Worm (Caenorhabditis elegans): ENCODE results near the gene srv-31.
A peak's percentile ranks its signal among the peaks of the same experiment; 100 is the strongest.

srv-31 gene

DNA sequence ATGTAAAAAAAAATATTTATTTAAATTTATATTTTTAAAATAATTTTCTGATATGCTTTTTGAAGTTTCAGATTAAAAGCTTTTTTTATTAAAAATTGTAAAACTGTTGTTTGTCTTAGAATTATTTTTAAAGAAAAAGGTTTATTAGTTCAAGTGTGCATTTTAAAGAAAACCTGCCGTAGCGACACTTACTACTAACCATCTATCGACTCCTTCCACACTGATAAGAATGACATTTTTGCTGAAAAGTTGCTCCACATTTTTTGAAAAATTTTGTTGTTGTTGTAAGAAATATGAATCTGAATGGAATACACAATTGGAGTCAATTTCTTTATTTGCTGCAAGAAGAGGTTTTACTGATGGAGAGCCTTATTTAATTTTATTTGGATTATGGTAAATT, 43.8 kb downstream of the srv-31 start, which contains the start of gene C49A9.1:
Gene C49A9.1 (plus strand): TSS at position 217 of the 400 bp plus-strand sequence.
- no peak for TF ChIP-seq ama-1 (optimal IDR thresholded peaks at IDR 0.05)

DNA sequence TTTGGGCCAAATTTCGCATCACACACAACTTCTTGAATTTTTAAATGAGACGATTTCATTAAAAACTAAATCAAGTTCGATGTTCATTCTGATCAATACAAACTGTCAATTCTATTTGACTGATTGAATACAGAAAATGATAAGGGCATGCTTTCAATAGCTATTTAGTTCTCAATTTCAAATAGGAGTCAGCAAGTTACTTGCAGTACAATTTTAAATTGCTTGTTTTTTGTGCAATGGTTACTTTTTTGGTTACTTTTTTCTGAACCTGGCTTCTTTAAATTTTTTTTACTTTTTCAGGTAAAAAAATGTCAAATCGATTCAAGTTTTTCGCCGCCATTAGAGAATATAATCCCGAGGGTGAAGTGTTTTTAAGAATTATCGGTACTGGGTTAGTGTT, 46.7 kb downstream of the srv-31 start, which contains the start of gene C49A9.2:
Gene C49A9.2 (plus strand): TSS at position 301 of the 400 bp plus-strand sequence.
- no peak for TF ChIP-seq snu-23 (GFP tag; optimal IDR thresholded peaks at IDR 0.05)
- TF ChIP-seq alr-1 (tag; optimal IDR thresholded peaks at IDR 0.05; ENCODE audit: borderline replicate concordance): no peak
- TF ChIP-seq ceh-82 (tag; optimal IDR thresholded peaks at IDR 0.05): no peak
- TF ChIP-seq irx-1 (tag; optimal IDR thresholded peaks at IDR 0.05): no peak
- TF ChIP-seq fkh-4 (tag; optimal IDR thresholded peaks at IDR 0.05; ENCODE audit: borderline replicate concordance): no peak
- TF ChIP-seq unc-62 (GFP tag; optimal IDR thresholded peaks at IDR 0.05): no peak
- no peak for TF ChIP-seq tbx-2 (tag; optimal IDR thresholded peaks at IDR 0.05)
- TF ChIP-seq aly-2 (tag; optimal IDR thresholded peaks at IDR 0.05): no peak
- no peak for TF ChIP-seq nhr-19 (GFP tag; conservative IDR thresholded peaks at IDR 0.05)
- TF ChIP-seq pax-3 (tag; optimal IDR thresholded peaks at IDR 0.05): no peak
- TF ChIP-seq C34B4.2 (tag; optimal IDR thresholded peaks at IDR 0.05): no peak
- TF ChIP-seq lin-35 (GFP tag; optimal IDR thresholded peaks at IDR 0.05): no peak
- no peak for TF ChIP-seq ztf-4 (tag; optimal IDR thresholded peaks at IDR 0.05)
- no peak for TF ChIP-seq efl-3 (GFP tag; optimal IDR thresholded peaks at IDR 0.05)
- no peak for TF ChIP-seq fos-1 (tag; optimal IDR thresholded peaks at IDR 0.05)
- TF ChIP-seq C04F5.9 (tag; optimal IDR thresholded peaks at IDR 0.05): no peak
- TF ChIP-seq ceh-8 (GFP tag; optimal IDR thresholded peaks at IDR 0.05): no peak
- no peak for TF ChIP-seq dpl-1 (GFP tag; optimal IDR thresholded peaks at IDR 0.05)
- no peak for TF ChIP-seq skn-1 (tag; optimal IDR thresholded peaks at IDR 0.05)
- TF ChIP-seq unc-98 (GFP tag; IDR thresholded peaks at IDR 0.05): no peak

ce11 chrIV:6221878-6222277, 49.9 kb downstream of the srv-31 start, which contains the start of gene C49A9.3:
TSS of gene C49A9.3 (plus strand) at chrIV:6222089.
- no peak for TF ChIP-seq pag-3 (tag; optimal IDR thresholded peaks at IDR 0.05; ENCODE audit: borderline replicate concordance, insufficient read depth)
- TF ChIP-seq efl-1 (optimal IDR thresholded peaks at IDR 0.05): no peak
- peak in 1 of 2 experiments; percentile 2 for TF ChIP-seq efl-1 (GFP tag; optimal IDR thresholded peaks at IDR 0.05 in 1 of 2)
- no peak for TF ChIP-seq nhr-71 (tag; optimal IDR thresholded peaks at IDR 0.05)
- TF ChIP-seq ces-1 (GFP tag; optimal IDR thresholded peaks at IDR 0.05): no peak
- TF ChIP-seq nhr-11 (tag; optimal IDR thresholded peaks at IDR 0.05): no peak
- no peak for TF ChIP-seq ceh-82 (tag; optimal IDR thresholded peaks at IDR 0.05)
- peak; percentile 51 for TF ChIP-seq elt-2 (tag; optimal IDR thresholded peaks at IDR 0.05)

Data from whole organism, L1 larva.